Worm (Caenorhabditis elegans) whole organism, young adult: ENCODE data around the gene hch-1.

Source experiments
- B0035.1 ChIP-seq: sonication (generic microtip); optimal IDR thresholded peaks from 2 replicates; lab custom pipeline; 2016; ENCODE audit warnings: missing genetic modification characterization, mild to moderate bottlenecking, missing compliant biosample characterization, missing genotype, missing genetic modification reagents
- C06A6.2 ChIP-seq: fragments of 200-800 bp; sonication (Bioruptor generic); conservative IDR thresholded peaks from 2 replicates; pipeline ENCODE4 v1.3.6; 2022; ENCODE audit warnings: missing genetic modification characterization, missing compliant biosample characterization
- D2030.7 ChIP-seq: fragments of 200-800 bp; sonication (Bioruptor generic); IDR thresholded peaks from 2 replicates; pipeline ENCODE4 v1.3.6; 2022; ENCODE audit warnings: missing genetic modification reagents, missing genetic modification characterization, missing compliant biosample characterization
- F23B12.7 ChIP-seq: sonication (generic microtip); optimal IDR thresholded peaks from 2 replicates; lab custom pipeline; 2017; ENCODE audit warnings: missing genetic modification characterization, mild to moderate bottlenecking, missing compliant biosample characterization, antibody characterized with exemption, moderate library complexity; ENCODE audit not compliant: insufficient read depth
- F39B2.1 ChIP-seq: fragments of 200-800 bp; sonication (Bioruptor generic); IDR thresholded peaks from 2 replicates; pipeline ENCODE4 v1.3.6; 2022; ENCODE audit warnings: missing genetic modification reagents, missing genetic modification characterization, missing compliant biosample characterization
- F49E8.2 ChIP-seq: sonication (generic microtip); optimal IDR thresholded peaks from 3 replicates; lab custom pipeline; 2017; ENCODE audit warnings: missing genetic modification characterization, mild to moderate bottlenecking, missing compliant biosample characterization, antibody characterized with exemption, moderate library complexity; ENCODE audit not compliant: insufficient read depth
- F57C9.4 ChIP-seq: sonication (generic microtip); optimal IDR thresholded peaks from 2 replicates; lab custom pipeline; 2017; ENCODE audit warnings: mild to moderate bottlenecking, missing genetic modification characterization, missing compliant biosample characterization
- Y53F4B.3 ChIP-seq: fragments of 200-800 bp; sonication (Bioruptor generic); IDR thresholded peaks from 2 replicates; pipeline ENCODE4 v1.3.6; 2022; ENCODE audit warnings: missing genetic modification reagents, missing genetic modification characterization, missing compliant biosample characterization
- Y95B8A.8 ChIP-seq: fragments of 200-800 bp; sonication (Bioruptor generic); IDR thresholded peaks from 2 replicates; pipeline ENCODE4 v1.3.6; 2022; ENCODE audit warnings: missing genetic modification reagents, missing genetic modification characterization, missing compliant biosample characterization
- ama-1 ChIP-seq, 3 experiments: fragments of 150-350 bp in 1 of 3; sonication (generic microtip) in 2 of 3; optimal IDR thresholded peaks; 2 replicates each; lab custom pipeline; 2014 to 2018; ENCODE audit warnings: missing biosample characterization in 2 of 3, missing genetic modification characterization in 2 of 3, missing genetic modification reagents in 2 of 3
- aptf-2 ChIP-seq: fragments of 200-800 bp; sonication (Bioruptor generic); conservative IDR thresholded peaks from 2 replicates; pipeline ENCODE4 v1.3.6; 2022; ENCODE audit warnings: missing genetic modification reagents, missing genetic modification characterization, missing compliant biosample characterization
- atf-7 ChIP-seq: sonication (generic microtip); optimal IDR thresholded peaks from 2 replicates; lab custom pipeline; 2017; ENCODE audit warnings: mild to moderate bottlenecking, missing genetic modification characterization, missing compliant biosample characterization
- athp-1 ChIP-seq: sonication (generic microtip); optimal IDR thresholded peaks from 2 replicates; lab custom pipeline; 2017; ENCODE audit warnings: mild to moderate bottlenecking, missing genetic modification characterization, missing compliant biosample characterization
- attf-5 ChIP-seq: fragments of 200-800 bp; sonication (Bioruptor generic); optimal IDR thresholded peaks from 2 replicates; lab custom pipeline; 2018; ENCODE audit warnings: mild to moderate bottlenecking, missing genetic modification characterization, missing compliant biosample characterization
- attf-6 ChIP-seq: fragments of 200-800 bp; sonication (Bioruptor generic); IDR thresholded peaks from 2 replicates; pipeline ENCODE4 v1.3.6; 2022; ENCODE audit warnings: missing genetic modification reagents, missing genetic modification characterization, missing compliant biosample characterization
- bed-1 ChIP-seq: fragments of 200-800 bp; sonication (Bioruptor generic); IDR thresholded peaks from 2 replicates; pipeline ENCODE4 v1.3.6; 2022; ENCODE audit warnings: missing genetic modification reagents, missing genetic modification characterization, missing compliant biosample characterization
- cebp-1 ChIP-seq, 2 experiments: fragments of 200-800 bp in 1 of 2; sonication (Bioruptor generic) in 1 of 2; sonication (generic microtip) in 1 of 2; IDR thresholded peaks in 1 of 2; optimal IDR thresholded peaks in 1 of 2; 2 replicates each; pipeline versions ENCODE4 v1.3.6 to Lab custom; 2017 to 2022; ENCODE audit warnings: missing compliant biosample characterization in 2 of 2, missing genetic modification characterization in 2 of 2, mild to moderate bottlenecking in 1 of 2, missing genetic modification reagents in 1 of 2, moderate library complexity in 1 of 2
- ceh-100 ChIP-seq: fragments of 200-800 bp; sonication (Bioruptor generic); IDR thresholded peaks from 2 replicates; pipeline ENCODE4 v1.3.6; 2022; ENCODE audit warnings: missing genetic modification reagents, missing genetic modification characterization, missing compliant biosample characterization
- ceh-58 ChIP-seq: fragments of 200-800 bp; sonication (Bioruptor generic); IDR thresholded peaks from 2 replicates; pipeline ENCODE4 v1.3.6; 2022; ENCODE audit warnings: missing genetic modification characterization, missing compliant biosample characterization
- die-1 ChIP-seq: sonication (generic microtip); optimal IDR thresholded peaks from 2 replicates; lab custom pipeline; 2016; ENCODE audit warnings: missing genotype, mild to moderate bottlenecking, missing genetic modification characterization, missing compliant biosample characterization
- dpl-1 ChIP-seq: fragments of 150-350 bp; optimal IDR thresholded peaks from 2 replicates; lab custom pipeline; 2014; ENCODE audit warnings: missing biosample characterization, missing genetic modification reagents, missing genetic modification characterization
- egl-18 ChIP-seq: fragments of 200-800 bp; sonication (Bioruptor generic); IDR thresholded peaks from 2 replicates; pipeline ENCODE4 v1.3.6; 2022; ENCODE audit warnings: missing genetic modification reagents, missing genetic modification characterization, missing compliant biosample characterization
- egrh-3 ChIP-seq: fragments of 200-800 bp; sonication (Bioruptor generic); IDR thresholded peaks from 2 replicates; pipeline ENCODE4 v1.3.6; 2022; ENCODE audit warnings: missing genetic modification reagents, missing genetic modification characterization, missing compliant biosample characterization
- ekl-4 ChIP-seq: fragments of 200-800 bp; sonication (Bioruptor generic); IDR thresholded peaks from 2 replicates; pipeline ENCODE4 v1.3.6; 2022; ENCODE audit warnings: missing genetic modification reagents, missing genetic modification characterization, missing compliant biosample characterization
- him-1 ChIP-seq: sonication (generic microtip); optimal IDR thresholded peaks from 2 replicates; lab custom pipeline; 2016; ENCODE audit warnings: missing genotype, missing genetic modification reagents, missing genetic modification characterization, missing compliant biosample characterization
- hlh-26 ChIP-seq: fragments of 200-800 bp; sonication (Bioruptor generic); conservative IDR thresholded peaks from 2 replicates; pipeline ENCODE4 v1.3.6; 2022; ENCODE audit warnings: missing genetic modification reagents, missing genetic modification characterization, missing compliant biosample characterization
- hrde-1 ChIP-seq: sonication (generic microtip); optimal IDR thresholded peaks from 2 replicates; lab custom pipeline; 2016; ENCODE audit warnings: missing genetic modification characterization, mild to moderate bottlenecking, missing compliant biosample characterization, moderate library complexity, missing genotype, missing genetic modification reagents, borderline replicate concordance
- hsf-1 ChIP-seq: fragments of 200-800 bp; sonication (Bioruptor generic); IDR thresholded peaks from 2 replicates; pipeline ENCODE4 v1.3.6; 2022; ENCODE audit warnings: missing genetic modification reagents, missing genetic modification characterization, missing compliant biosample characterization
- lag-1 ChIP-seq: fragments of 200-800 bp; sonication (Bioruptor generic); IDR thresholded peaks from 2 replicates; pipeline ENCODE4 v1.3.6; 2022; ENCODE audit warnings: missing genetic modification reagents, missing genetic modification characterization, missing compliant biosample characterization
- let-526 ChIP-seq: fragments of 200-800 bp; sonication (Bioruptor generic); IDR thresholded peaks from 2 replicates; pipeline ENCODE4 v1.3.6; 2022; ENCODE audit warnings: missing genetic modification reagents, missing genetic modification characterization, missing compliant biosample characterization
- lin-26 ChIP-seq: fragments of 200-800 bp; sonication (Bioruptor generic); IDR thresholded peaks from 2 replicates; pipeline ENCODE4 v1.3.6; 2022; ENCODE audit warnings: missing genetic modification reagents, missing genetic modification characterization, missing compliant biosample characterization
- lin-35 ChIP-seq, 3 experiments: fragments of 150-350 bp in 2 of 3; sonication (generic microtip) in 1 of 3; optimal IDR thresholded peaks; 2 replicates each; lab custom pipeline; 2014 to 2018; ENCODE audit warnings: missing biosample characterization in 3 of 3, missing genetic modification characterization in 3 of 3, missing genetic modification reagents in 3 of 3
- madf-10 ChIP-seq: sonication (generic microtip); optimal IDR thresholded peaks from 2 replicates; lab custom pipeline; 2016; ENCODE audit warnings: mild to moderate bottlenecking, missing genetic modification characterization, missing compliant biosample characterization
- madf-3 ChIP-seq: fragments of 200-800 bp; sonication (Bioruptor generic); IDR thresholded peaks from 2 replicates; pipeline ENCODE4 v1.3.6; 2022; ENCODE audit warnings: missing genetic modification reagents, missing genetic modification characterization, missing compliant biosample characterization
- mcd-1 ChIP-seq: fragments of 200-800 bp; sonication (Bioruptor generic); IDR thresholded peaks from 2 replicates; pipeline ENCODE4 v1.3.6; 2022; ENCODE audit warnings: missing genetic modification reagents, missing genetic modification characterization, missing compliant biosample characterization
- mel-28 ChIP-seq: sonication (generic microtip); optimal IDR thresholded peaks from 2 replicates; lab custom pipeline; 2016; ENCODE audit warnings: borderline replicate concordance, mild to moderate bottlenecking, missing genetic modification characterization, missing compliant biosample characterization
- mes-4 ChIP-seq: sonication (generic microtip); optimal IDR thresholded peaks from 2 replicates; lab custom pipeline; 2016; ENCODE audit warnings: missing genotype, missing genetic modification characterization, missing compliant biosample characterization
- nfya-2 ChIP-seq: fragments of 200-800 bp; sonication (Bioruptor generic); IDR thresholded peaks from 2 replicates; pipeline ENCODE4 v1.3.6; 2022; ENCODE audit warnings: missing genetic modification reagents, missing genetic modification characterization, missing compliant biosample characterization
- nhr-179 ChIP-seq: sonication (generic microtip); optimal IDR thresholded peaks from 2 replicates; lab custom pipeline; 2016; ENCODE audit warnings: mild to moderate bottlenecking, missing genetic modification characterization, missing compliant biosample characterization
- nhr-27 ChIP-seq: fragments of 200-800 bp; sonication (Bioruptor generic); optimal IDR thresholded peaks from 2 replicates; lab custom pipeline; 2018; ENCODE audit warnings: mild to moderate bottlenecking, missing genetic modification characterization, moderate library complexity, missing compliant biosample characterization
- rcor-1 ChIP-seq: fragments of 200-800 bp; sonication (Bioruptor generic); IDR thresholded peaks from 2 replicates; pipeline ENCODE4 v1.3.6; 2022; ENCODE audit warnings: missing genetic modification reagents, missing genetic modification characterization, missing compliant biosample characterization
- sea-2 ChIP-seq: fragments of 200-800 bp; sonication (Bioruptor generic); IDR thresholded peaks from 2 replicates; pipeline ENCODE4 v1.3.6; 2022; ENCODE audit warnings: missing genetic modification characterization, missing compliant biosample characterization
- snpc-3.4 ChIP-seq: sonication (generic microtip); optimal IDR thresholded peaks from 2 replicates; lab custom pipeline; 2017; ENCODE audit warnings: missing genetic modification characterization, mild to moderate bottlenecking, missing compliant biosample characterization, antibody characterized with exemption, moderate library complexity, missing genotype, missing genetic modification reagents
- somi-1 ChIP-seq: fragments of 200-800 bp; sonication (Bioruptor generic); optimal IDR thresholded peaks from 2 replicates; lab custom pipeline; 2018; ENCODE audit warnings: mild to moderate bottlenecking, missing genetic modification characterization, missing compliant biosample characterization
- tbx-9 ChIP-seq: sonication (generic microtip); optimal IDR thresholded peaks from 2 replicates; lab custom pipeline; 2016; ENCODE audit warnings: borderline replicate concordance, missing genetic modification characterization, inconsistent platforms, missing compliant biosample characterization
- unc-62 ChIP-seq: fragments of 150-350 bp; optimal IDR thresholded peaks from 2 replicates; lab custom pipeline; 2014; ENCODE audit warnings: missing biosample characterization, missing genetic modification reagents, missing genetic modification characterization
- zim-3 ChIP-seq: sonication (generic microtip); optimal IDR thresholded peaks from 2 replicates; lab custom pipeline; 2017; ENCODE audit warnings: mild to moderate bottlenecking, missing genetic modification characterization, moderate library complexity, missing compliant biosample characterization

The hch-1 gene

DNA sequence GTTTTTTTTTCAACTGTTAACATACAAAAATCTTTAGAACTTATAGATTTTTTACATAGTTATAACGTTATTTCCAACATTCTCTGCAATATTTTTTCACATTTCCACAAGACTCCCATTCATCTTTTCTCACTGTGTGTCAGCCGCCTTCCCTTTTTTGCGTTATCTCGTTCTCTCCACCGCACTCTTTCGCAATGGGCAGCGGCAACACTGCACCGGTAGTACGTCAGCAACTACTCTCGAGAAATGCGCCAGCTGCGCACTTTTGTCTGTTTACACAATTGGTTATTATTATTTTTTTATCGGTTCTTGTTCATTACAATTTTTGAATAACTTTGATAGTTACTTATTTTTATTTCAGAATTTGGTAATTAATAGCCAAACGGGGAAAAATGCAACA lies 47.2 kb upstream of the hch-1 start, which contains the start of gene C05G5.2 (continued):
- TF ChIP-seq attf-5 (GFP tag; lab: Kevin White, UChicago) (peak; percentile 96), lin-26 (GFP tag; lab: Robert Waterston, UW) (no peak), attf-6 (no peak), ceh-100 (GFP tag; lab: Robert Waterston, UW) (no peak), dpl-1 (GFP tag; lab: Kevin White, UChicago) (peak; percentile 8), mes-4 (tag; lab: Kevin White, UChicago) (no peak), unc-62 (GFP tag; lab: Kevin White, UChicago) (peak; percentile 73), ama-1 (optimal IDR thresholded peaks at IDR 0.05; lab: Kevin White, UChicago) (no peak), ama-1 (GFP tag; optimal IDR thresholded peaks at IDR 0.05; lab: Kevin White, UChicago) (no peak), F39B2.1 (no peak), C06A6.2 (GFP tag; lab: Robert Waterston, UW) (no peak; the same call in 1 of the 2 replicates), die-1 (tag; lab: Kevin White, UChicago) (no peak), madf-3 (no peak), F49E8.2 (no peak), hsf-1 (GFP tag; lab: Robert Waterston, UW) (no peak), zim-3 (tag; lab: Kevin White, UChicago) (no peak), B0035.1 (tag; lab: Kevin White, UChicago) (no peak), bed-1 (GFP tag; lab: Robert Waterston, UW) (no peak), egl-18 (GFP tag; lab: Robert Waterston, UW) (0 out of 2 replicates have a peak, but pooled peaks have one; percentile 60), cebp-1 (GFP tag; IDR thresholded peaks at IDR 0.05; lab: Robert Waterston, UW) (peak; percentile 99), cebp-1 (tag; optimal IDR thresholded peaks at IDR 0.05; lab: Kevin White, UChicago) (peak; percentile 100), nhr-179 (no peak), tbx-9 (tag; lab: Kevin White, UChicago) (no peak), aptf-2 (no peak), let-526 (0 out of 2 replicates have a peak, but pooled peaks have one; percentile 18), nhr-27 (tag; lab: Kevin White, UChicago) (no peak), somi-1 (no peak), snpc-3.4 (no peak), rcor-1 (GFP tag; lab: Robert Waterston, UW) (0 out of 2 replicates have a peak, but pooled peaks have one; percentile 38), lin-35 (GFP tag; optimal IDR thresholded peaks at IDR 0.05; lab: Kevin White, UChicago) (peak in 1 of 3 experiments; percentile 78), ekl-4 (GFP tag; lab: Robert Waterston, UW) (no peak), atf-7 (tag; lab: Kevin White, UChicago) (peak; percentile 30), mel-28 (tag; lab: Kevin White, UChicago) (no peak), Y53F4B.3 (no peak), hrde-1 (tag; lab: Kevin White, UChicago) (no peak), Y95B8A.8 (GFP tag; lab: Robert Waterston, UW) (0 out of 2 replicates have a peak, but pooled peaks have one; percentile 46), sea-2 (GFP tag; lab: Robert Waterston, UW) (no peak), mcd-1 (GFP tag; lab: Robert Waterston, UW) (peak; percentile 74), ceh-58 (no peak), nfya-2 (GFP tag; lab: Robert Waterston, UW) (no peak), madf-10 (peak; percentile 64), lag-1 (no peak), him-1 (no peak), athp-1 (tag; lab: Kevin White, UChicago) (no peak), F23B12.7 (tag; lab: Kevin White, UChicago) (peak; percentile 61), hlh-26 (GFP tag; lab: Robert Waterston, UW) (no peak), D2030.7 (GFP tag; lab: Robert Waterston, UW) (no peak), egrh-3 (GFP tag; lab: Robert Waterston, UW) (peak; percentile 57), F57C9.4 (tag; lab: Kevin White, UChicago) (no peak)
